Worm (Caenorhabditis elegans) whole organism, early embryonic: Measurements from ENCODE around the gene C03B1.6.

Source experiments
- B0310.2 ChIP-seq: sonication (generic microtip); optimal IDR thresholded peaks from 2 replicates; lab custom pipeline; 2016; ENCODE audit warnings: mild to moderate bottlenecking, missing genetic modification characterization, missing compliant biosample characterization
- ama-1 ChIP-seq: fragments of 150-350 bp; optimal IDR thresholded peaks from 2 replicates; lab custom pipeline; 2014
- ceh-36 ChIP-seq: sonication (generic microtip); optimal IDR thresholded peaks from 2 replicates; lab custom pipeline; 2016; ENCODE audit warnings: missing genetic modification characterization, inconsistent platforms, missing compliant biosample characterization
- flt-1 ChIP-seq: fragments of 200-800 bp; sonication (Bioruptor generic); IDR thresholded peaks from 2 replicates; pipeline ENCODE4 v1.3.6; 2022; ENCODE audit warnings: missing genetic modification characterization, missing compliant biosample characterization
- hmbx-1 ChIP-seq: sonication (generic microtip); optimal IDR thresholded peaks from 2 replicates; lab custom pipeline; 2016; ENCODE audit warnings: mild to moderate bottlenecking, missing genetic modification characterization, missing compliant biosample characterization
- hmg-4 ChIP-seq: fragments of 200-800 bp; sonication (Bioruptor generic); optimal IDR thresholded peaks from 2 replicates; lab custom pipeline; 2018; ENCODE audit warnings: mild to moderate bottlenecking, missing genetic modification characterization, missing compliant biosample characterization
- hnd-1 ChIP-seq: sonication (generic microtip); optimal IDR thresholded peaks from 2 replicates; lab custom pipeline; 2016; ENCODE audit warnings: missing genetic modification characterization, missing compliant biosample characterization
- pes-1 ChIP-seq: fragments of 200-800 bp; sonication (Bioruptor generic); IDR thresholded peaks from 2 replicates; pipeline ENCODE4 v1.3.6; 2022; ENCODE audit warnings: missing genetic modification reagents, missing genetic modification characterization, missing compliant biosample characterization
- scrt-1 ChIP-seq: fragments of 200-800 bp; sonication (Bioruptor generic); IDR thresholded peaks from 2 replicates; pipeline ENCODE4 v1.3.6; 2022; ENCODE audit warnings: missing genetic modification characterization, missing compliant biosample characterization
- sea-1 ChIP-seq: fragments of 200-800 bp; sonication (Bioruptor generic); conservative IDR thresholded peaks from 2 replicates; pipeline ENCODE4 v1.3.6; 2022; ENCODE audit warnings: missing genetic modification characterization, missing compliant biosample characterization
- tbx-11 ChIP-seq: fragments of 200-800 bp; sonication (Bioruptor generic); IDR thresholded peaks from 2 replicates; pipeline ENCODE4 v1.3.6; 2022; ENCODE audit warnings: missing genetic modification characterization, missing compliant biosample characterization

ce11 chrX:6391491-6391890 is 41.4 kb downstream of the C03B1.6 start, which contains the start of gene igcm-2:
- TF ChIP-seq ama-1 (lab: Kevin White, UChicago), result no peak
- no peak for TF ChIP-seq hnd-1 (tag; lab: Kevin White, UChicago)
- no peak for TF ChIP-seq tbx-11 (GFP tag; lab: Robert Waterston, UW)
- no peak for TF ChIP-seq hmbx-1 (tag; lab: Kevin White, UChicago)
- TF ChIP-seq pes-1, result no peak
- TF ChIP-seq flt-1 (GFP tag; lab: Robert Waterston, UW), result no peak
- no peak for TF ChIP-seq ceh-36 (tag; lab: Kevin White, UChicago)
- no peak for TF ChIP-seq hmg-4 (GFP tag; lab: Kevin White, UChicago)
- TF ChIP-seq sea-1 (GFP tag; lab: Robert Waterston, UW), result no peak
- TF ChIP-seq scrt-1 (GFP tag; lab: Robert Waterston, UW), result no peak
- no peak for TF ChIP-seq B0310.2 (tag; lab: Kevin White, UChicago)
